Fruit fly (Drosophila melanogaster) whole organism, embryonic: ENCODE measurements around the gene Atg14.

Source experiments
- ATbp ChIP-seq: fragments of 200-800 bp; sonication (Bioruptor generic); optimal IDR thresholded peaks from 2 replicates; lab custom pipeline; 2017; ENCODE audit warnings: missing biosample characterization, mild to moderate bottlenecking, missing genetic modification characterization, missing genetic modification reagents
- Adf1 ChIP-seq: fragments of 200-800 bp; sonication (Bioruptor generic); IDR thresholded peaks from 2 replicates; pipeline ENCODE4 v1.3.6; 2022; ENCODE audit warnings: missing biosample characterization, missing genetic modification characterization
- Aef1 ChIP-seq: fragments of 200-800 bp; sonication (Bioruptor generic); IDR thresholded peaks from 3 replicates; pipeline ENCODE4 v1.3.6; 2022; ENCODE audit warnings: missing biosample characterization, missing genetic modification characterization
- Asciz ChIP-seq: fragments of 200-800 bp; sonication (Bioruptor generic); optimal IDR thresholded peaks from 2 replicates; lab custom pipeline; 2017; ENCODE audit warnings: missing biosample characterization, mild to moderate bottlenecking, missing genetic modification characterization, missing genetic modification reagents
- Blimp-1 ChIP-seq: fragments of 200-800 bp; sonication (Bioruptor generic); optimal IDR thresholded peaks from 3 replicates; lab custom pipeline; 2018; ENCODE audit warnings: missing biosample characterization, missing genetic modification characterization, mild to moderate bottlenecking, moderate library complexity, missing genetic modification reagents
- CG10366 ChIP-seq: fragments of 200-800 bp; sonication (Bioruptor generic); IDR thresholded peaks from 2 replicates; pipeline ENCODE4 v1.3.6; 2022; ENCODE audit warnings: missing biosample characterization, missing genetic modification characterization
- CG10959 ChIP-seq: fragments of 200-800 bp; sonication (Bioruptor generic); IDR thresholded peaks from 2 replicates; pipeline ENCODE4 v1.3.6; 2022; ENCODE audit warnings: missing biosample characterization, missing genetic modification characterization
- CG11456 ChIP-seq: fragments of 200-800 bp; sonication (Bioruptor generic); IDR thresholded peaks from 3 replicates; pipeline ENCODE4 v1.3.6; 2022; ENCODE audit warnings: missing biosample characterization, missing genetic modification characterization
- CG12104 ChIP-seq: fragments of 200-800 bp; sonication (Bioruptor generic); optimal IDR thresholded peaks from 3 replicates; lab custom pipeline; 2016; ENCODE audit warnings: missing biosample characterization, missing genetic modification characterization
- CG12155 ChIP-seq: fragments of 200-800 bp; sonication (Bioruptor generic); optimal IDR thresholded peaks from 3 replicates; lab custom pipeline; 2016; ENCODE audit warnings: missing biosample characterization, missing genetic modification characterization
- CG1603 ChIP-seq: fragments of 200-800 bp; sonication (Bioruptor generic); optimal IDR thresholded peaks from 2 replicates; lab custom pipeline; 2019; ENCODE audit warnings: missing biosample characterization, mild to moderate bottlenecking, missing genetic modification characterization, moderate library complexity
- CG17802 ChIP-seq: fragments of 200-800 bp; sonication (Bioruptor generic); optimal IDR thresholded peaks from 2 replicates; lab custom pipeline; 2018; ENCODE audit warnings: missing biosample characterization, mild to moderate bottlenecking, missing genetic modification characterization, moderate library complexity
- CG17912 ChIP-seq: fragments of 200-800 bp; sonication (Bioruptor generic); optimal IDR thresholded peaks from 2 replicates; lab custom pipeline; 2018; ENCODE audit warnings: missing biosample characterization, mild to moderate bottlenecking, missing genetic modification characterization
- CG18476 ChIP-seq: fragments of 200-800 bp; sonication (Bioruptor generic); optimal IDR thresholded peaks from 2 replicates; lab custom pipeline; 2016; ENCODE audit warnings: missing biosample characterization, mild to moderate bottlenecking, missing genetic modification characterization
- CG18764 ChIP-seq: fragments of 200-800 bp; sonication (Bioruptor generic); optimal IDR thresholded peaks from 3 replicates; lab custom pipeline; 2016; ENCODE audit warnings: missing biosample characterization, missing genetic modification characterization
- CG3838 ChIP-seq: fragments of 200-800 bp; sonication (Bioruptor generic); optimal IDR thresholded peaks from 3 replicates; lab custom pipeline; 2016; ENCODE audit warnings: missing biosample characterization, missing genetic modification characterization
- CG6689 ChIP-seq: fragments of 200-800 bp; sonication (Bioruptor generic); IDR thresholded peaks from 2 replicates; pipeline ENCODE4 v1.3.6; 2022; ENCODE audit warnings: missing biosample characterization, missing genetic modification characterization
- CG6791 ChIP-seq: fragments of 200-800 bp; sonication (Bioruptor generic); IDR thresholded peaks from 3 replicates; pipeline ENCODE4 v1.3.6; 2022; ENCODE audit warnings: missing biosample characterization, missing genetic modification characterization; ENCODE audit not compliant: partially characterized antibody
- CG6813 ChIP-seq: fragments of 200-800 bp; sonication (Bioruptor generic); optimal IDR thresholded peaks from 2 replicates; lab custom pipeline; 2017; ENCODE audit warnings: missing biosample characterization, missing genetic modification characterization, mild to moderate bottlenecking, moderate library complexity, missing genetic modification reagents
- CG6854 ChIP-seq: fragments of 200-800 bp; sonication (Bioruptor generic); optimal IDR thresholded peaks from 3 replicates; lab custom pipeline; 2017; ENCODE audit warnings: missing biosample characterization, mild to moderate bottlenecking, missing genetic modification characterization
- CG8765 ChIP-seq: fragments of 200-800 bp; sonication (Bioruptor generic); IDR thresholded peaks from 2 replicates; pipeline ENCODE4 v1.3.6; 2022; ENCODE audit warnings: missing biosample characterization, missing genetic modification characterization
- CoRest ChIP-seq: fragments of 200-800 bp; sonication (Bioruptor generic); optimal IDR thresholded peaks from 3 replicates; lab custom pipeline; 2018; ENCODE audit warnings: missing biosample characterization, mild to moderate bottlenecking, missing genetic modification characterization, moderate library complexity
- Dll ChIP-seq: fragments of 200-800 bp; sonication (Bioruptor generic); IDR thresholded peaks from 4 replicates; pipeline ENCODE4 v1.3.6; 2022; ENCODE audit warnings: missing biosample characterization, missing genetic modification characterization; ENCODE audit not compliant: partially characterized antibody
- Hand ChIP-seq: fragments of 200-800 bp; sonication (Bioruptor generic); optimal IDR thresholded peaks from 2 replicates; lab custom pipeline; 2017; ENCODE audit warnings: mild to moderate bottlenecking, missing biosample characterization, missing genetic modification reagents, missing genetic modification characterization
- Hsf ChIP-seq: fragments of 200-800 bp; sonication (Bioruptor generic); optimal IDR thresholded peaks from 3 replicates; lab custom pipeline; 2016; ENCODE audit warnings: missing biosample characterization, missing genetic modification characterization
- Jarid2 ChIP-seq: fragments of 200-800 bp; sonication (Bioruptor generic); optimal IDR thresholded peaks from 3 replicates; lab custom pipeline; 2017; ENCODE audit warnings: mild to moderate bottlenecking, missing biosample characterization, missing genetic modification reagents, missing genetic modification characterization
- Med ChIP-seq: fragments of 200-800 bp; sonication (Bioruptor generic); peaks from one replicate; lab custom pipeline; 2016; ENCODE audit warnings: missing biosample characterization, missing genetic modification characterization, mild to moderate bottlenecking, inconsistent platforms, moderate library complexity
- Mrtf ChIP-seq: fragments of 200-800 bp; sonication (Bioruptor generic); IDR thresholded peaks from 3 replicates; pipeline ENCODE4 v1.3.6; 2022; ENCODE audit warnings: missing biosample characterization, missing genetic modification characterization
- Poxn ChIP-seq: fragments of 200-800 bp; sonication (Bioruptor generic); IDR thresholded peaks from 2 replicates; pipeline ENCODE4 v1.3.6; 2022; ENCODE audit warnings: missing biosample characterization, missing genetic modification characterization
- Rx ChIP-seq: fragments of 200-800 bp; sonication (Bioruptor generic); IDR thresholded peaks from 2 replicates; pipeline ENCODE4 v1.3.6; 2022; ENCODE audit warnings: missing biosample characterization, missing genetic modification characterization
- Taf1 ChIP-seq: fragments of 200-800 bp; sonication (Bioruptor generic); IDR thresholded peaks from 2 replicates; pipeline ENCODE4 v1.3.6; 2022; ENCODE audit warnings: missing biosample characterization, missing genetic modification characterization
- al ChIP-seq: fragments of 200-800 bp; sonication (Bioruptor generic); IDR thresholded peaks from 2 replicates; pipeline ENCODE4 v1.3.6; 2022; ENCODE audit warnings: missing biosample characterization, missing genetic modification characterization
- ap ChIP-seq: fragments of 200-800 bp; sonication (Bioruptor generic); IDR thresholded peaks from 2 replicates; pipeline ENCODE4 v1.3.6; 2022; ENCODE audit warnings: missing biosample characterization, missing genetic modification characterization
- ara ChIP-seq: fragments of 200-800 bp; sonication (Bioruptor generic); IDR thresholded peaks from 2 replicates; pipeline ENCODE4 v1.3.6; 2022; ENCODE audit warnings: missing biosample characterization, missing genetic modification characterization
- cato ChIP-seq: fragments of 200-800 bp; sonication (Bioruptor generic); optimal IDR thresholded peaks from 2 replicates; lab custom pipeline; 2016; ENCODE audit warnings: missing biosample characterization, missing genetic modification characterization, borderline replicate concordance
- crp ChIP-seq, 2 experiments: fragments of 200-800 bp; sonication (Bioruptor generic); optimal IDR thresholded peaks; 2 replicates in 1 of 2; 3 replicates in 1 of 2; lab custom pipeline; 2017; ENCODE audit warnings: missing biosample characterization in 2 of 2, missing genetic modification characterization in 2 of 2, mild to moderate bottlenecking in 1 of 2, moderate library complexity in 1 of 2
- dmrt11E ChIP-seq: fragments of 200-800 bp; sonication (Bioruptor generic); optimal IDR thresholded peaks from 3 replicates; lab custom pipeline; 2018; ENCODE audit warnings: missing biosample characterization, mild to moderate bottlenecking, missing genetic modification characterization, moderate library complexity
- gsb-n ChIP-seq: fragments of 200-800 bp; sonication (Bioruptor generic); optimal IDR thresholded peaks from 3 replicates; lab custom pipeline; 2018; ENCODE audit warnings: missing biosample characterization, mild to moderate bottlenecking, missing genetic modification characterization
- h ChIP-seq: fragments of >200 bp; optimal IDR thresholded peaks from 2 replicates; lab custom pipeline; 2017
- org-1 ChIP-seq: fragments of 200-800 bp; sonication (Bioruptor generic); optimal IDR thresholded peaks from 2 replicates; lab custom pipeline; 2017; ENCODE audit warnings: missing biosample characterization, missing genetic modification characterization
- pho ChIP-seq: fragments of 200-800 bp; sonication (Bioruptor generic); optimal IDR thresholded peaks from 2 replicates; lab custom pipeline; 2016; ENCODE audit warnings: missing biosample characterization, missing genetic modification characterization
- pros ChIP-seq: fragments of 200-800 bp; sonication (Bioruptor generic); optimal IDR thresholded peaks from 3 replicates; lab custom pipeline; 2019; ENCODE audit warnings: missing biosample characterization, mild to moderate bottlenecking, missing genetic modification characterization, moderate library complexity
- repo ChIP-seq: fragments of 200-800 bp; sonication (Bioruptor generic); optimal IDR thresholded peaks from 2 replicates; lab custom pipeline; 2016; ENCODE audit warnings: missing biosample characterization, missing genetic modification characterization
- seq ChIP-seq: fragments of 200-800 bp; sonication (Bioruptor generic); IDR thresholded peaks from 2 replicates; pipeline ENCODE4 v1.3.6; 2022; ENCODE audit warnings: missing biosample characterization, missing genetic modification characterization
- sim ChIP-seq: fragments of 200-800 bp; sonication (Bioruptor generic); IDR thresholded peaks from 2 replicates; pipeline ENCODE4 v1.3.6; 2022; ENCODE audit warnings: missing biosample characterization, missing genetic modification characterization
- sisA ChIP-seq: fragments of 200-800 bp; sonication (Bioruptor generic); IDR thresholded peaks from 2 replicates; pipeline ENCODE4 v1.3.6; 2022; ENCODE audit warnings: missing biosample characterization, missing genetic modification characterization
- usp ChIP-seq: fragments of >200 bp; optimal IDR thresholded peaks from 2 replicates; lab custom pipeline; 2017; ENCODE audit warnings: missing biosample characterization, missing genetic modification characterization
- wor ChIP-seq: fragments of 200-800 bp; sonication (Bioruptor generic); IDR thresholded peaks from 2 replicates; pipeline ENCODE4 v1.3.6; 2022; ENCODE audit warnings: missing biosample characterization, missing genetic modification characterization
- zfh2 ChIP-seq: fragments of 200-800 bp; sonication (Bioruptor generic); optimal IDR thresholded peaks from 2 replicates; lab custom pipeline; 2016; ENCODE audit warnings: missing biosample characterization, missing genetic modification characterization

Gene Atg14

dm6 chr3R:29088938-29089661 lies 27.1 kb upstream of the Atg14 start (continued):
- TF ChIP-seq wor (GFP tag; lab: Robert Waterston, UW) = peak; percentile 47
- peak; percentile 60 for TF ChIP-seq ap (GFP tag; lab: Robert Waterston, UW)
- TF ChIP-seq Mrtf (GFP tag; lab: Robert Waterston, UW) = 0 out of 3 replicates have a peak, but pooled peaks have one; percentile 45
- peak; percentile 81 for TF ChIP-seq ATbp (GFP tag; lab: Kevin White, UChicago)
- no peak for TF ChIP-seq pho (GFP tag; lab: Kevin White, UChicago)
- peak; percentile 59; the same call in 1 of the 2 replicates for TF ChIP-seq seq (GFP tag; lab: Robert Waterston, UW)
- TF ChIP-seq CG6791 = no peak
- 0 out of 3 replicates have a peak, but pooled peaks have one; percentile 48 for TF ChIP-seq CG11456
- TF ChIP-seq CG12104 (GFP tag; lab: Kevin White, UChicago) = peak; percentile 54
- TF ChIP-seq dmrt11E (tag; lab: Kevin White, UChicago) = peak; percentile 73
- TF ChIP-seq Adf1 = no peak
- TF ChIP-seq Poxn (GFP tag; lab: Robert Waterston, UW) = no peak
- TF ChIP-seq Aef1 (GFP tag; lab: Robert Waterston, UW) = peak; percentile 33; the same call in 2 of the 3 replicates
- no peak for TF ChIP-seq usp (GFP tag; lab: Kevin White, UChicago)
- TF ChIP-seq cato = peak; percentile 35
- TF ChIP-seq Asciz = peak; percentile 79
- peak; percentile 5 for TF ChIP-seq zfh2
- TF ChIP-seq al = 0 out of 2 replicates have a peak, but pooled peaks have one; percentile 28
- no peak for TF ChIP-seq Dll (GFP tag; lab: Robert Waterston, UW)
- TF ChIP-seq CG10366 (GFP tag; lab: Robert Waterston, UW) = peak; percentile 54
- TF ChIP-seq pros (GFP tag; lab: Kevin White, UChicago) = peak; percentile 18
- TF ChIP-seq CG8765 = 0 out of 2 replicates have a peak, but pooled peaks have one; percentile 20
- peak; percentile 73 for TF ChIP-seq CG6689 (GFP tag; lab: Robert Waterston, UW)
- no peak for TF ChIP-seq Taf1 (GFP tag; lab: Robert Waterston, UW)
- TF ChIP-seq repo (GFP tag; lab: Kevin White, UChicago) = peak; percentile 24
- peak; percentile 15 for TF ChIP-seq CG6813 (GFP tag; lab: Kevin White, UChicago)
- peak; percentile 43 for TF ChIP-seq CG6854 (GFP tag; lab: Kevin White, UChicago)
- peak; percentile 42 for TF ChIP-seq Jarid2 (GFP tag; lab: Kevin White, UChicago)
- peak in 1 of 2 experiments; percentile 10 for TF ChIP-seq crp (GFP tag; optimal IDR thresholded peaks at IDR 0.05; lab: Kevin White, UChicago)
- peak; percentile 71 for TF ChIP-seq sisA (GFP tag; lab: Robert Waterston, UW)
- TF ChIP-seq ara = peak; percentile 52; the same call in 1 of the 2 replicates
- peak; percentile 55 for TF ChIP-seq CG12155
- TF ChIP-seq CG1603 = peak; percentile 71
- TF ChIP-seq Hsf (GFP tag; lab: Kevin White, UChicago) = peak; percentile 72
- TF ChIP-seq CG18764 (GFP tag; lab: Kevin White, UChicago) = peak; percentile 63
- TF ChIP-seq CG18476 (GFP tag; lab: Kevin White, UChicago) = peak; percentile 62
- TF ChIP-seq Rx (GFP tag; lab: Robert Waterston, UW) = peak; percentile 51; the same call in 1 of the 2 replicates
- TF ChIP-seq CG3838 (GFP tag; lab: Kevin White, UChicago) = no peak
- peak; percentile 1 for TF ChIP-seq CG17802 (tag; lab: Kevin White, UChicago)
- TF ChIP-seq CoRest = peak; percentile 74
- TF ChIP-seq CG10959 (GFP tag; lab: Robert Waterston, UW) = no peak
- peak; percentile 79 for TF ChIP-seq Blimp-1 (GFP tag; lab: Kevin White, UChicago)
- peak; percentile 71 for TF ChIP-seq gsb-n (tag; lab: Kevin White, UChicago)
- TF ChIP-seq Hand (GFP tag; lab: Kevin White, UChicago) = peak; percentile 67
- TF ChIP-seq h = no peak
- TF ChIP-seq CG17912 (GFP tag; lab: Kevin White, UChicago) = no peak
- peak; percentile 69 for TF ChIP-seq org-1 (GFP tag; lab: Kevin White, UChicago)
- TF ChIP-seq sim = peak; percentile 53; the same call in 1 of the 2 replicates
- peak; percentile 93 for TF ChIP-seq Med (GFP tag; lab: Kevin White, UChicago)
